Fruit fly (Drosophila melanogaster): Measurements from ENCODE around the gene CG33688.
A peak's percentile ranks its signal among the peaks of the same experiment; 100 is the strongest.

Gene CG33688

DNA sequence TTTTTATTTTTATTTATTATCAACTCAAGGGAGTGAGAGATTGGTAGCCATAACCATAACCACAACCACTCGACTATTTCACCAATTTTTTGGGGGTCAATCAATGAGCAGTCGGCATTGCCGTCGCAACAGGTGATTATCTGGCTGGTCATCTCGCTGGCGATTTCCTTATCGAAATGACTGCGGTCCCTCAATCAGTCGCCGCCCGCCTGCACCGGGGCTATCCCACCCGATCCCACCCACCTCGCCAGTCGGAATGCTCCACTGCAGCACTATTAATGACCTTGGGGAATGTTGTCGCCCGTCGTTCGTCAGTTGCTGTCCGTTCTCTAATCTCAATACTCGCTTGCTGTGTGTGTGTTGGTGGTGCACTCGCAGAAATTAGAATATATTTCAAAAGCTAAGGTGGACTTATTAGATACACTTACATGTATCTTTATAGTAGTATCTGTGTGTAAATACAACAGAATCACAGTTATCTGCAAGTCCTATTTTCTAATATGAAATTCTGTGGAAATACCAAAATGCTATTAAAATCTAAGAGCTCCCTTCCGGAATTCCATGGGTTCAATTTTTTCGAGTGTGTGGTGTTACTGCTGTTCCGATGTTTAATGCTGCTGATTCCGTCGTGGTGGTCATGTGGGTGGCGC lies 38.5 kb upstream of the CG33688 start (continued):
- peak; percentile 44 for TF ChIP-seq pnt (GFP tag; optimal IDR thresholded peaks at IDR 0.05)
- no peak for TF ChIP-seq D19B (GFP tag; optimal IDR thresholded peaks at IDR 0.05)
- TF ChIP-seq knrl (GFP tag; IDR thresholded peaks at IDR 0.05; ENCODE audit: partially characterized antibody) = no peak
- peak; percentile 28; the same call in 1 of the 2 replicates for TF ChIP-seq CG10366 (GFP tag; IDR thresholded peaks at IDR 0.05)
- TF ChIP-seq sob (GFP tag; IDR thresholded peaks at IDR 0.05) = peak; percentile 54; the same call in 1 of the 2 replicates
- no peak for TF ChIP-seq MTF-1 (GFP tag; optimal IDR thresholded peaks at IDR 0.05; ENCODE audit: borderline replicate concordance)
- peak; percentile 73 for TF ChIP-seq CG9609 (GFP tag; optimal IDR thresholded peaks at IDR 0.05)
- no peak for TF ChIP-seq CG5953 (GFP tag; IDR thresholded peaks at IDR 0.05)
- TF ChIP-seq crc (GFP tag; optimal IDR thresholded peaks at IDR 0.05) = peak; percentile 37
- TF ChIP-seq grau (tag; optimal IDR thresholded peaks at IDR 0.05) = peak; percentile 78
- no peak for TF ChIP-seq CG2129 (GFP tag; IDR thresholded peaks at IDR 0.05; ENCODE audit: partially characterized antibody)
- no peak for TF ChIP-seq CG11456 (GFP tag; IDR thresholded peaks at IDR 0.05)
- no peak for TF ChIP-seq lov (optimal IDR thresholded peaks at IDR 0.05)
- TF ChIP-seq lov (GFP tag; IDR thresholded peaks at IDR 0.05) = no peak
- TF ChIP-seq CG3163 (GFP tag; optimal IDR thresholded peaks at IDR 0.05) = peak; percentile 16
- no peak for TF ChIP-seq tna (GFP tag; IDR thresholded peaks at IDR 0.05; ENCODE audit: partially characterized antibody)
- 0 out of 2 replicates have a peak, but pooled peaks have one; percentile 25 for TF ChIP-seq CG6689 (GFP tag; IDR thresholded peaks at IDR 0.05)
- TF ChIP-seq CG9215 (GFP tag; IDR thresholded peaks at IDR 0.05) = peak; percentile 68
- TF ChIP-seq lab (GFP tag; optimal IDR thresholded peaks at IDR 0.05) = peak; percentile 77
- TF ChIP-seq Asciz (GFP tag; optimal IDR thresholded peaks at IDR 0.05) = peak; percentile 35
- peak; percentile 53 for TF ChIP-seq mirr (GFP tag; optimal IDR thresholded peaks at IDR 0.05)
- TF ChIP-seq CG1603 (tag; optimal IDR thresholded peaks at IDR 0.05) = peak; percentile 51
- TF ChIP-seq CG8388 (GFP tag; optimal IDR thresholded peaks at IDR 0.05) = peak; percentile 48
- peak; percentile 56 for TF ChIP-seq CG9727 (GFP tag; optimal IDR thresholded peaks at IDR 0.05)
- TF ChIP-seq Ets65A (GFP tag) = peak; percentile 96
- TF ChIP-seq Dip2 (GFP tag; IDR thresholded peaks at IDR 0.05) = no peak
- TF ChIP-seq Bdp1 (GFP tag; optimal IDR thresholded peaks at IDR 0.05) = peak; percentile 65
- TF ChIP-seq gfzf (GFP tag; optimal IDR thresholded peaks at IDR 0.05) = no peak
- peak; percentile 4 for TF ChIP-seq run (tag; optimal IDR thresholded peaks at IDR 0.05)
- no peak for TF ChIP-seq Sry-β (GFP tag; optimal IDR thresholded peaks at IDR 0.05)
- 0 out of 2 replicates have a peak, but pooled peaks have one; percentile 3 for TF ChIP-seq ranshi (GFP tag; IDR thresholded peaks at IDR 0.05)
- peak; percentile 17 for TF ChIP-seq chn (GFP tag; optimal IDR thresholded peaks at IDR 0.05)
- TF ChIP-seq CG9932 (GFP tag; IDR thresholded peaks at IDR 0.05) = peak; percentile 56
- no peak for TF ChIP-seq Bgb (GFP tag; IDR thresholded peaks at IDR 0.05; ENCODE audit: partially characterized antibody)
- peak; percentile 42 for TF ChIP-seq Usf (GFP tag; optimal IDR thresholded peaks at IDR 0.05)
- peak; percentile 77 for TF ChIP-seq CG3281 (GFP tag; optimal IDR thresholded peaks at IDR 0.05)
- TF ChIP-seq CG18262 (tag; optimal IDR thresholded peaks at IDR 0.05) = peak; percentile 57
- peak; percentile 68 for TF ChIP-seq HHEX (GFP tag; optimal IDR thresholded peaks at IDR 0.05)
- TF ChIP-seq BEAF-32 (GFP tag; optimal IDR thresholded peaks at IDR 0.05) = no peak
- peak; percentile 48; the same call in 1 of the 2 replicates for TF ChIP-seq sisA (GFP tag; IDR thresholded peaks at IDR 0.05)
- TF ChIP-seq CG2116 (GFP tag; optimal IDR thresholded peaks at IDR 0.05) = no peak
- peak; percentile 33; the same call in 1 of the 2 replicates for TF ChIP-seq CG14441 (GFP tag; IDR thresholded peaks at IDR 0.05)
- TF ChIP-seq CrebB (tag; optimal IDR thresholded peaks at IDR 0.05) = no peak
- TF ChIP-seq CG13775 (GFP tag; optimal IDR thresholded peaks at IDR 0.05) = peak; percentile 65
- peak; percentile 73 for TF ChIP-seq CG12659 (GFP tag; optimal IDR thresholded peaks at IDR 0.05)
- peak; percentile 48 for TF ChIP-seq CG5245 (GFP tag; optimal IDR thresholded peaks at IDR 0.05)
- TF ChIP-seq ken (GFP tag; IDR thresholded peaks at IDR 0.05) = 0 out of 3 replicates have a peak, but pooled peaks have one; percentile 29
- peak; percentile 62 for TF ChIP-seq HLH54F (GFP tag; optimal IDR thresholded peaks at IDR 0.05)
- no peak for TF ChIP-seq D (optimal IDR thresholded peaks at IDR 0.05)
- peak; percentile 13 for TF ChIP-seq D (GFP tag; optimal IDR thresholded peaks at IDR 0.05)

Data from whole organism, embryonic.